Worm (Caenorhabditis elegans) whole organism, early embryonic: ENCODE data around the gene T13H5.1.

Source experiments
- hmbx-1 ChIP-seq: sonication (generic microtip); optimal IDR thresholded peaks from 2 replicates; lab custom pipeline; 2016; ENCODE audit warnings: mild to moderate bottlenecking, missing genetic modification characterization, missing compliant biosample characterization
- tra-4 ChIP-seq: sonication (generic microtip); optimal IDR thresholded peaks from 2 replicates; lab custom pipeline; 2017; ENCODE audit warnings: missing genetic modification characterization, missing compliant biosample characterization

DNA sequence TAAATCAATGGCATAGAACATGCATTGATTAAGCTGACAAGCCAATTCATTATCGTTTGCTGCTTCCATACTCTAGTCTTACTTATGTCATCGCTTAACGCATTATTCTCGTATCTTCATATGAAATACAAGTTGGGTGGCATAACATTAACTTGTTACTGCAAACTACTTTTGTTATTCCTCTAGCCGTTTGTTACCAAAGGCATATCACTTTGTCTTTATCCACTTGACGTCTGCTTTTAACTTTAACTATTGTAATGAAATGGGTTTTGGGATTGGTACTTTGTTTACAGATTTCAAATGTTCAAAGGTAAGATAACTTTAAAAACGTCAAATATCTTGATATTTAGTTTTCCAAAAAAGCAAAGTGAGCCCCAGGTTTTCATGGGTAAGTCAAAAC is 27.2 kb upstream of the T13H5.1 start, which contains the start of gene W01C9.2:
- TF ChIP-seq tra-4 (tag; lab: Kevin White, UChicago) (no peak), hmbx-1 (tag; lab: Kevin White, UChicago) (no peak)
